Worm (Caenorhabditis elegans) whole organism, late embryonic: Measurements from ENCODE around the gene Y62E10A.20.

Experiments used
- C08G9.2 ChIP-seq: sonication (generic microtip); optimal IDR thresholded peaks from 2 replicates; lab custom pipeline; 2016; ENCODE audit warnings: mild to moderate bottlenecking, missing genetic modification characterization, moderate library complexity, missing compliant biosample characterization
- K09A11.1 ChIP-seq: sonication (generic microtip); optimal IDR thresholded peaks from 2 replicates; lab custom pipeline; 2017; ENCODE audit warnings: antibody characterized with exemption, mild to moderate bottlenecking, missing genetic modification characterization, missing compliant biosample characterization; ENCODE audit not compliant: insufficient read depth
- ahr-1 ChIP-seq: sonication (generic microtip); optimal IDR thresholded peaks from 2 replicates; lab custom pipeline; 2016; ENCODE audit warnings: missing genetic modification characterization, missing compliant biosample characterization
- ceh-18 ChIP-seq: sonication (generic microtip); optimal IDR thresholded peaks from 2 replicates; lab custom pipeline; 2016; ENCODE audit warnings: missing genetic modification characterization, missing compliant biosample characterization
- ceh-19 ChIP-seq: fragments of 200-800 bp; sonication (Bioruptor generic); optimal IDR thresholded peaks from 2 replicates; lab custom pipeline; 2018; ENCODE audit warnings: mild to moderate bottlenecking, missing genetic modification characterization, missing compliant biosample characterization
- ceh-2 ChIP-seq: sonication (generic microtip); optimal IDR thresholded peaks from 2 replicates; lab custom pipeline; 2016; ENCODE audit warnings: missing genotype, missing genetic modification characterization, missing compliant biosample characterization
- ceh-30 ChIP-seq: fragments of 150-350 bp; optimal IDR thresholded peaks from 2 replicates; lab custom pipeline; 2014; ENCODE audit warnings: missing biosample characterization, missing genetic modification characterization
- ceh-31 ChIP-seq: sonication (generic microtip); optimal IDR thresholded peaks from 2 replicates; lab custom pipeline; 2016; ENCODE audit warnings: missing genetic modification characterization, missing compliant biosample characterization
- ceh-45 ChIP-seq: fragments of 200-800 bp; sonication (Bioruptor generic); IDR thresholded peaks from 2 replicates; pipeline ENCODE4 v1.3.6; 2022; ENCODE audit warnings: missing genetic modification reagents, missing genetic modification characterization, missing compliant biosample characterization
- dve-1 ChIP-seq: sonication (generic microtip); optimal IDR thresholded peaks from 2 replicates; lab custom pipeline; 2017; ENCODE audit warnings: antibody characterized with exemption, mild to moderate bottlenecking, missing genetic modification characterization, missing compliant biosample characterization
- elt-2 ChIP-seq: sonication (generic microtip); optimal IDR thresholded peaks from 2 replicates; lab custom pipeline; 2016; ENCODE audit warnings: missing genetic modification reagents, missing genetic modification characterization, missing compliant biosample characterization
- elt-4 ChIP-seq: sonication (generic microtip); optimal IDR thresholded peaks from 2 replicates; lab custom pipeline; 2016; ENCODE audit warnings: missing genetic modification characterization, missing compliant biosample characterization
- ets-4 ChIP-seq: sonication (generic microtip); optimal IDR thresholded peaks from 2 replicates; lab custom pipeline; 2016; ENCODE audit warnings: missing genetic modification characterization, missing compliant biosample characterization
- fkh-6 ChIP-seq: sonication (generic microtip); optimal IDR thresholded peaks from 2 replicates; lab custom pipeline; 2016; ENCODE audit warnings: missing genetic modification characterization, missing compliant biosample characterization
- gmeb-2 ChIP-seq: sonication (generic microtip); optimal IDR thresholded peaks from 2 replicates; lab custom pipeline; 2016; ENCODE audit warnings: missing genetic modification characterization, inconsistent platforms, missing compliant biosample characterization
- hlh-30 ChIP-seq: sonication (generic microtip); optimal IDR thresholded peaks from 2 replicates; lab custom pipeline; 2017; ENCODE audit warnings: antibody characterized with exemption, missing genetic modification characterization, missing compliant biosample characterization; ENCODE audit not compliant: insufficient read depth
- hlh-6 ChIP-seq: sonication (generic microtip); optimal IDR thresholded peaks from 2 replicates; lab custom pipeline; 2016; ENCODE audit warnings: missing genotype, missing genetic modification characterization, missing compliant biosample characterization
- hlh-8 ChIP-seq: sonication (generic microtip); optimal IDR thresholded peaks from 2 replicates; lab custom pipeline; 2016; ENCODE audit warnings: missing genotype, missing genetic modification characterization, missing compliant biosample characterization
- nfya-1 ChIP-seq: sonication (generic microtip); optimal IDR thresholded peaks from 2 replicates; lab custom pipeline; 2017; ENCODE audit warnings: missing genetic modification characterization, mild to moderate bottlenecking, missing compliant biosample characterization, antibody characterized with exemption, moderate library complexity
- nhr-11 ChIP-seq: fragments of 150-350 bp; optimal IDR thresholded peaks from 2 replicates; lab custom pipeline; 2014; ENCODE audit warnings: missing biosample characterization, missing genetic modification characterization
- odd-2 ChIP-seq: sonication (generic microtip); optimal IDR thresholded peaks from 2 replicates; lab custom pipeline; 2017; ENCODE audit warnings: antibody characterized with exemption, mild to moderate bottlenecking, missing genetic modification characterization, missing compliant biosample characterization
- pag-3 ChIP-seq: sonication (generic microtip); optimal IDR thresholded peaks from 2 replicates; lab custom pipeline; 2016; ENCODE audit warnings: missing compliant biosample characterization, missing genetic modification characterization, borderline replicate concordance
- pax-1 ChIP-seq: fragments of 150-350 bp; optimal IDR thresholded peaks from 2 replicates; lab custom pipeline; 2014; ENCODE audit warnings: missing biosample characterization, missing genetic modification characterization
- pha-4 ChIP-seq: fragments of 150-350 bp; optimal IDR thresholded peaks from 2 replicates; lab custom pipeline; 2018; ENCODE audit warnings: missing biosample characterization, missing genetic modification reagents, missing genetic modification characterization
- pqm-1 ChIP-seq: sonication (generic microtip); optimal IDR thresholded peaks from 2 replicates; lab custom pipeline; 2016; ENCODE audit warnings: missing genetic modification characterization, missing compliant biosample characterization
- pros-1 ChIP-seq: fragments of 150-350 bp; optimal IDR thresholded peaks from 2 replicates; lab custom pipeline; 2014; ENCODE audit warnings: missing biosample characterization, missing genetic modification reagents, missing genetic modification characterization
- rnt-1 ChIP-seq: sonication (generic microtip); optimal IDR thresholded peaks from 2 replicates; lab custom pipeline; 2016; ENCODE audit warnings: missing genetic modification characterization, missing compliant biosample characterization
- sox-2 ChIP-seq: fragments of 200-800 bp; sonication (Bioruptor generic); IDR thresholded peaks from 2 replicates; pipeline ENCODE4 v1.3.6; 2022; ENCODE audit warnings: missing genetic modification reagents, missing genetic modification characterization, missing compliant biosample characterization
- sox-4 ChIP-seq: sonication (generic microtip); optimal IDR thresholded peaks from 2 replicates; lab custom pipeline; 2017; ENCODE audit warnings: mild to moderate bottlenecking, missing genetic modification characterization, inconsistent platforms, missing compliant biosample characterization
- unc-3 ChIP-seq, 2 experiments: fragments of 200-800 bp in 1 of 2; sonication (Bioruptor generic) in 1 of 2; sonication (generic microtip) in 1 of 2; conservative IDR thresholded peaks in 1 of 2; optimal IDR thresholded peaks in 1 of 2; 2 replicates each; pipeline versions ENCODE4 v1.3.6 to Lab custom; 2016 to 2022; ENCODE audit warnings: missing compliant biosample characterization in 2 of 2, missing genetic modification characterization in 2 of 2, missing genetic modification reagents in 1 of 2
- unc-42 ChIP-seq: sonication (generic microtip); optimal IDR thresholded peaks from 2 replicates; lab custom pipeline; 2016; ENCODE audit warnings: missing genotype, missing genetic modification characterization, missing compliant biosample characterization
- zip-5 ChIP-seq: sonication (generic microtip); optimal IDR thresholded peaks from 2 replicates; lab custom pipeline; 2016; ENCODE audit warnings: missing genetic modification characterization, missing compliant biosample characterization

Gene Y62E10A.20

DNA sequence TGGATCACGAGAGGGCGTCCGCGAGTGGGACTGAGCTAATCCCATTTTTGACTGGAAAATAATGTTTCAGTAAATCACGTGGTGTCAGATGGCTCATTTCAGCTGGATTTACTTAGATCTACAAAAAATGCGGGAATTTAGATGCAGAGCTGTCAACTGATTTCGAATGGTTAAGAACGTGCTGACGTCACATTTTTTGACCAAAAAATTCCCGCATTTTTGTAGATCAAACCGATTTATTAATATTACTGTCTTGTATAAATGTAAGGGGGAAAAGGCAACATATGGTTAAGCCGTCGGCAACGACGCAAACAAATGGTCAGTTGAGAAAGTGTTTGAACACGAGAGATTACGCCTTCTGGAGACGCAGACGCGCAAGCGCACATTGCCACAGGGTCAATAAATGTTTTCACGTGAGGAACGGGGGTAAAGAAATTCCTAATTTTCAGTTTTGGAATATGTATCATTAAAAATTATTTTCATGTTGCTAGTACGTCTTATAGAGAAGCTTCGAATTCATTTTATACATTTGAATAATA is 27.0 kb upstream of the Y62E10A.20 start, which contains the start of gene gcl-1:
TSS of gene gcl-1 (minus strand) at position 51 of the 539 bp plus-strand sequence.
- TF ChIP-seq C08G9.2 (no peak), hlh-8 (tag; lab: Kevin White, UChicago) (peak; percentile 13), elt-4 (tag; lab: Kevin White, UChicago) (no peak), hlh-30 (peak; percentile 55), nfya-1 (tag; lab: Kevin White, UChicago) (peak; percentile 11), ceh-19 (no peak), ets-4 (tag; lab: Kevin White, UChicago) (no peak)

DNA sequence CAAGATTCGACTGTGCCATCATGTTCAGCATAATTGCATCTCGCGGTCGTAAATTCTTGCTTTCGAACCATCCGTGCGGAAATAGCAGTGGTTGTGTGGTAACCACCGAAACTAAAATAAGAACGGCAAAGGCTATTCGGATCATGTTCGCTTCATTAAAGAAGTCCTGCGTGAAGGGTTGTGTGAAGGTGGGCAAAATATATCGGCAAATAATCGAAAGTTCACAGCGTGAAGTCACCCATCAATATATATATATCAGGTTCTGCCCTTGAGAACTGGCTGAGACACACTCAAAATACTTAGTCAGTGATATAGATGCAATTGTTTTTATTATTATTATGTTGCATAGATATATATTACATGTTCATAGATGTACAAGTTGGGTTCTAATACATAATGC is 22.1 kb upstream of the Y62E10A.20 start, which contains the start of gene Y62E10A.19:
TSS of gene Y62E10A.19 (minus strand) at position 289 of the 400 bp plus-strand sequence.
- TF ChIP-seq fkh-6 (tag; lab: Kevin White, UChicago) (no peak), pag-3 (tag; lab: Kevin White, UChicago) (no peak), ahr-1 (tag; lab: Kevin White, UChicago) (no peak), gmeb-2 (tag; lab: Kevin White, UChicago) (no peak), odd-2 (tag; lab: Kevin White, UChicago) (no peak), unc-42 (tag; lab: Kevin White, UChicago) (no peak), ceh-30 (no peak), ceh-2 (tag; lab: Kevin White, UChicago) (no peak), rnt-1 (tag; lab: Kevin White, UChicago) (no peak), ceh-45 (GFP tag; lab: Robert Waterston, UW) (no peak)

DNA sequence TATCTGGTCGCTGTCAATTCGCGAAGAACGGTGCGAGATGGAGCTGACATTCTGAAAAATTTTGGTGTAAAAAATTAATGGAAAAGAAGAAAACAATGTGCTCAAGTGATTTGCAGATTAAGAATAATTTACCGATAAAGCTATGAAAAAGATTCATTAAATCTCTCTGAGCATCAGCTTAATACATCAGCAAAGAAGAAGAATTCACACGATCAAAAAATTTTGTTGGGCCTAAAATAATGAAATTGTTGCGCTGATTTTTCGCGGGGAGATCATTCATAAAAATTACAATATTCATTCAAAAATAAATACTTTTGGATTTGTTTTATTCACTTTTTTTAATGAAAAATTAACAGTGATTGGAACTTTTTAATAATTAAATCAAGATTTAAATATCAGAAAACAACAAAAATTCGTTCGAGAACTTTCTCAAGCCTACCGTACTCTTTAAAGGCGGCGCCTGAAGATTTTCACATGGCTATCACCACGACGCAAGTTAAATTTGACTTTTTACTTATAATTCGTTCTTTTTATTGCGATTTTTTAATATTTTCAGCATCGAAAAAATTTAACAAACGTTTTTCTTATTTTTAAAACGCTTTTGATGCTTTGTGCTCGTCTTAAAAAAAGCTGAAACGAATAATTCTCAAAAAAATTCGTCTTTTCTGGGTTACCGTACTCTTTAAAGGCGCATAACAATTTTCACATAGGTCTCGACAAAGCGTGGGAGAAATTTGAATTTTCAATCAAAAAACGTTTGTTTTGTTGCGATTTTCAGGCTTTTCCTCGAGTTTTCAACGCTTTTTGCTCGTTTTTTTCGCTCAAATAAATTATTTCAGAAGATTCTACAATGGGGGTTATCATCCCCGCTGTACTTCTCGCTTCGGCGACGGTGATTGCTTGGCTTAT is 14.8 kb upstream of the Y62E10A.20 start, which contains the start of the genes memi-2 and cyp-31A5:
TSS of gene memi-2 (minus strand) at position 51 of the 909 bp plus-strand sequence.
TSS of gene cyp-31A5 (plus strand) at position 834 of the 909 bp plus-strand sequence.
- no peak for TF ChIP-seq sox-4 (tag; lab: Kevin White, UChicago)
- TF ChIP-seq pax-1 (tag; lab: Kevin White, UChicago), result no peak
- TF ChIP-seq pha-4 (tag; lab: Kevin White, UChicago), result no peak
- no peak for TF ChIP-seq sox-2
- TF ChIP-seq hlh-8 (tag; lab: Kevin White, UChicago), result no peak
- TF ChIP-seq odd-2 (tag; lab: Kevin White, UChicago), result no peak
- no peak for TF ChIP-seq hlh-6 (tag; lab: Kevin White, UChicago)
- no peak for TF ChIP-seq unc-3 (GFP tag; conservative IDR thresholded peaks at IDR 0.05; lab: Robert Waterston, UW)
- TF ChIP-seq unc-3 (tag; optimal IDR thresholded peaks at IDR 0.05; lab: Kevin White, UChicago), result no peak

DNA sequence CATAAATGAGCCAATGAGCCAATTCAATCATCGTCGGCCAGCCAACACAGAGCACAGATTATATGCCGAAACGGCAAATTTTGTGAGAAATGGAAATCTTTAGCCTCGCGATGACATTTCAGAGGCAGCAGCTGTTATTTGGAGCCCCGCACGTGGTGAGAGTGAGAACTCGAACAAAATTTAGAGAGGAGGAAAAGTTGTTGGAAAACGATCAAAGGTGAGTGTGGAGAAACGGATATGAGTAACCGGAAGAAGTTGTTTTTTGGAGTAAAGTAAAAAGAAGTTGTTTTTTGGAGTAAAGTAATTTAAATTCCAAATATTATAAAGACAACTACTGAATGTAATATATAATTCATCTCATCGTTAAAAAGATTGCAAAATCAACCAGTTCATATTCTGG is 12.8 kb upstream of the Y62E10A.20 start, which contains the start of gene Y62E10A.13:
TSS of gene Y62E10A.13 (minus strand) at position 326 of the 400 bp plus-strand sequence.
- TF ChIP-seq sox-4 (tag; lab: Kevin White, UChicago) (no peak), pqm-1 (no peak), dve-1 (tag; lab: Kevin White, UChicago) (no peak), ceh-18 (tag; lab: Kevin White, UChicago) (no peak), nhr-11 (tag; lab: Kevin White, UChicago) (no peak), pros-1 (tag; lab: Kevin White, UChicago) (no peak), zip-5 (tag; lab: Kevin White, UChicago) (no peak), K09A11.1 (tag; lab: Kevin White, UChicago) (no peak), rnt-1 (tag; lab: Kevin White, UChicago) (no peak)

DNA sequence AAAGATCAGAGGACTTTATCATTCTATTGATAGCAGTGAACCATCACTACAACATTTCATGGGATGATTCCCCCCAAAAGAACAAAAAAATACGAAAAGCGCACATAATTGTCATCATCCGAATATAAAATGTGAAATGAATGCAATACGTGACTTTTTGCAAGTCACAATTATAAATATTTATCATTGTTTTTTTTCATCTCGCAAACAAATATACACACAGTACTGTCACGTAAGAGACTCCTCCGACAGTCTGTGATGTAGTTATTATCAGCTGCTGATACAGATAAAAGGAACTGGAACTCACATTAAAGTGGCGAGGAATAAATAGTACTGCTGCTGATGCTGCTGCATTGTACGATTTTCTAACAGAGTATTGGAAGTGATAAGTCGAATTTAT is 10.5 kb upstream of the Y62E10A.20 start:
- no peak for TF ChIP-seq ceh-31 (tag; lab: Kevin White, UChicago)
- peak; percentile 78 for TF ChIP-seq elt-2 (tag; lab: Kevin White, UChicago)
